Worm (Caenorhabditis elegans) whole organism, mixed stage, embryonic: Measurements from ENCODE around the gene vha-9.

ENCODE experiments used
- M03D4.4 ChIP-seq: sonication (generic microtip); optimal IDR thresholded peaks from 2 replicates; lab custom pipeline; 2017; ENCODE audit warnings: mild to moderate bottlenecking, missing genetic modification characterization, missing compliant biosample characterization
- blmp-1 ChIP-seq: fragments of 150-350 bp; optimal IDR thresholded peaks from 2 replicates; lab custom pipeline; 2014; ENCODE audit warnings: missing biosample characterization, missing genetic modification characterization
- ceh-39 ChIP-seq: fragments of 150-350 bp; optimal IDR thresholded peaks from 2 replicates; lab custom pipeline; 2014; ENCODE audit warnings: missing biosample characterization, missing genetic modification characterization
- ceh-83 ChIP-seq: fragments of 200-800 bp; sonication (Bioruptor generic); optimal IDR thresholded peaks from 2 replicates; lab custom pipeline; 2018; ENCODE audit warnings: mild to moderate bottlenecking, missing genetic modification characterization, missing compliant biosample characterization
- ces-1 ChIP-seq: fragments of 150-350 bp; optimal IDR thresholded peaks from 2 replicates; lab custom pipeline; 2014; ENCODE audit warnings: missing biosample characterization, missing genetic modification reagents, missing genetic modification characterization
- cnd-1 ChIP-seq: fragments of 200-800 bp; sonication (Bioruptor generic); optimal IDR thresholded peaks from 2 replicates; lab custom pipeline; 2018; ENCODE audit warnings: mild to moderate bottlenecking, missing genetic modification characterization, missing compliant biosample characterization
- drap-1 ChIP-seq: fragments of 200-800 bp; sonication (Bioruptor generic); optimal IDR thresholded peaks from 3 replicates; lab custom pipeline; 2018; ENCODE audit warnings: mild to moderate bottlenecking, missing genetic modification characterization, missing compliant biosample characterization
- flh-1 ChIP-seq: fragments of 200-800 bp; sonication (Bioruptor generic); optimal IDR thresholded peaks from 2 replicates; lab custom pipeline; 2018; ENCODE audit warnings: mild to moderate bottlenecking, missing genetic modification characterization, moderate library complexity, missing compliant biosample characterization
- ham-2 ChIP-seq: fragments of 200-800 bp; sonication (Bioruptor generic); optimal IDR thresholded peaks from 2 replicates; lab custom pipeline; 2018; ENCODE audit warnings: mild to moderate bottlenecking, missing genetic modification characterization, missing compliant biosample characterization
- hlh-1 ChIP-seq: fragments of 150-350 bp; optimal IDR thresholded peaks from 2 replicates; lab custom pipeline; 2014; ENCODE audit warnings: missing biosample characterization, missing genetic modification reagents, missing genetic modification characterization
- lin-32 ChIP-seq: fragments of 200-800 bp; sonication (Bioruptor generic); optimal IDR thresholded peaks from 2 replicates; lab custom pipeline; 2018; ENCODE audit warnings: mild to moderate bottlenecking, missing genetic modification characterization, missing compliant biosample characterization
- mep-1 ChIP-seq: fragments of 150-350 bp; optimal IDR thresholded peaks from 2 replicates; lab custom pipeline; 2017; ENCODE audit warnings: missing biosample characterization, missing genetic modification reagents, missing genetic modification characterization, inconsistent platforms
- mls-2 ChIP-seq: sonication (generic microtip); optimal IDR thresholded peaks from 2 replicates; lab custom pipeline; 2016; ENCODE audit warnings: mild to moderate bottlenecking, missing genetic modification characterization, moderate library complexity, missing compliant biosample characterization
- nhr-12 ChIP-seq: fragments of 150-350 bp; optimal IDR thresholded peaks from 2 replicates; lab custom pipeline; 2014; ENCODE audit warnings: missing biosample characterization, missing genetic modification characterization
- nhr-2 ChIP-seq: fragments of 150-350 bp; optimal IDR thresholded peaks from 2 replicates; lab custom pipeline; 2014; ENCODE audit warnings: missing biosample characterization, missing genetic modification characterization
- nhr-28 ChIP-seq: fragments of 150-350 bp; optimal IDR thresholded peaks from 2 replicates; lab custom pipeline; 2014; ENCODE audit warnings: missing biosample characterization, missing genetic modification characterization
- nhr-76 ChIP-seq: sonication (generic microtip); optimal IDR thresholded peaks from 2 replicates; lab custom pipeline; 2017; ENCODE audit warnings: missing biosample characterization, missing genetic modification characterization
- pha-4 ChIP-seq: fragments of 150-350 bp; optimal IDR thresholded peaks from 2 replicates; lab custom pipeline; 2018; ENCODE audit warnings: missing biosample characterization, missing genetic modification reagents, missing genetic modification characterization
- sem-2 ChIP-seq: fragments of 200-800 bp; sonication (Bioruptor generic); optimal IDR thresholded peaks from 2 replicates; lab custom pipeline; 2018; ENCODE audit warnings: mild to moderate bottlenecking, missing genetic modification characterization, missing compliant biosample characterization
- snpc-4 ChIP-seq: fragments of 150-350 bp; optimal IDR thresholded peaks from 2 replicates; lab custom pipeline; 2014; ENCODE audit warnings: missing biosample characterization, missing genetic modification characterization
- sptf-1 ChIP-seq: sonication (generic microtip); optimal IDR thresholded peaks from 2 replicates; lab custom pipeline; 2017; ENCODE audit warnings: mild to moderate bottlenecking, missing genetic modification characterization, moderate library complexity, missing compliant biosample characterization
- unc-120 ChIP-seq: sonication (generic microtip); optimal IDR thresholded peaks from 2 replicates; lab custom pipeline; 2017; ENCODE audit warnings: missing genetic modification characterization, missing compliant biosample characterization; ENCODE audit not compliant: poor library complexity, severe bottlenecking
- unc-39 ChIP-seq: fragments of 150-350 bp; optimal IDR thresholded peaks from 2 replicates; lab custom pipeline; 2014; ENCODE audit warnings: missing biosample characterization, missing genetic modification characterization
- ztf-11 ChIP-seq: fragments of 150-350 bp; optimal IDR thresholded peaks from 2 replicates; lab custom pipeline; 2014; ENCODE audit warnings: missing biosample characterization, missing genetic modification characterization

The vha-9 gene

DNA sequence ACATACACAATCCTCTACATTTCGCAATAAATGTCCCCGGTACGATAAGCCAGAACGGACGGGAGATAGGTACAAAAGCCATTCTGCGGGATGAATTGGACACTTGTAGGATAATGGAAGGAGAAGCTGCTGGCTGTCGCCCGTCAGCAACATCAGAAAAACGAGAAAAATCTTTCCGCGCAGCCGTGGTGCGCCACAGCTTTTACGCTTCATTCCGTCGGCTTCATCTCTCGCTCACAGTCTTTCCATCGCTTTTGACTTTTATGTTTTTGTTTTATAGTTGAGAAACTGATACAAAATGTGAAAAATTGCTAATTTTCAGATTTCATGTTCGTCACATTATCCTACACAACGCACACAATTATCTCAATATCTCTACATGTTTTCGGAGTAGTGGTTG is 42.6 kb upstream of the vha-9 start, which contains the start of gene C07E3.10:
C07E3.10 (plus strand) TSS at position 301 of the 400 bp plus-strand sequence.
- no peak for TF ChIP-seq ces-1 (GFP tag; lab: Kevin White, UChicago)
- no peak for TF ChIP-seq mls-2 (tag; lab: Kevin White, UChicago)
- TF ChIP-seq sem-2: no peak
- no peak for TF ChIP-seq nhr-76 (tag; lab: Kevin White, UChicago)
- TF ChIP-seq unc-39 (tag; lab: Kevin White, UChicago): no peak
- no peak for TF ChIP-seq nhr-12 (tag; lab: Kevin White, UChicago)

DNA sequence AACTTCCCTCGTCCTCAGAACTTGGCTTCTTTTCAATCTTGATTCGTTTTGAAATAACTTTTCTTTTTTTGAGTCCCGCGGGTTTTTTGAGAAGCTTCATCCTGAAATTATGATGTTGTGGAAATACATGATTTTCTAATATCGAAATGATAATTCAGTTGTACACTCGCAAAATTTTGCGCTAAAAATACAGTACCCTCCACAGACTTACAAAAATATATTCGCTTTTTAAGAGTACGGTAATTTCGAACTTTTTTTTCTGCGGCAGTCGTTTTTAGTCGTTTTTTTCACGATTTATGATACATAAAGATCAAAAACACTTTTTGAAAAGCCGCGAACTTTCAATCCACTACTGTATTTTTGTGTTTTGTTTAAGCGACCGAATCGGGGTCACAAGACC is 41.5 kb upstream of the vha-9 start, which contains the start of gene pro-2:
pro-2 (minus strand) TSS at position 101 of the 400 bp plus-strand sequence.
- TF ChIP-seq ceh-39 (no peak), drap-1 (GFP tag; lab: Kevin White, UChicago) (no peak), ham-2 (GFP tag; lab: Kevin White, UChicago) (no peak), sptf-1 (tag; lab: Kevin White, UChicago) (no peak), ceh-83 (GFP tag; lab: Kevin White, UChicago) (no peak), ztf-11 (tag; lab: Kevin White, UChicago) (no peak)

DNA sequence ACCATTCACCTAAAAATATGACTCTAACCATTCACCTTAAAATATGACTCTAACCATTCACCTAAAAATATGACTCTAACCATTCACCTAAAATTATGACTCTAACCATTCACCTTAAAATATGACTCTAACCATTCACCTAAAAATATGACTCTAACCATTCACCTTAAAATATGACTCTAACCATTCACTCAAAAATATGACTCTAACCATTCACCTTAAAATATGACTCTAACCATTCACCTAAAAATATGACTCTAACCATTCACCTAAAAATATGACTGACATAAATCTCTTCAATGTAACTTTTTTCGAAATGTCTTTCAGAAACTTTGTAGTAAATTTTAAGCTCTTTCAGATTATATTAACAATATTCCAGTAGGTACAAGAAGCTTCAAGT is 32.6 kb upstream of the vha-9 start:
- peak; percentile 58 for TF ChIP-seq sptf-1 (tag; lab: Kevin White, UChicago)

DNA sequence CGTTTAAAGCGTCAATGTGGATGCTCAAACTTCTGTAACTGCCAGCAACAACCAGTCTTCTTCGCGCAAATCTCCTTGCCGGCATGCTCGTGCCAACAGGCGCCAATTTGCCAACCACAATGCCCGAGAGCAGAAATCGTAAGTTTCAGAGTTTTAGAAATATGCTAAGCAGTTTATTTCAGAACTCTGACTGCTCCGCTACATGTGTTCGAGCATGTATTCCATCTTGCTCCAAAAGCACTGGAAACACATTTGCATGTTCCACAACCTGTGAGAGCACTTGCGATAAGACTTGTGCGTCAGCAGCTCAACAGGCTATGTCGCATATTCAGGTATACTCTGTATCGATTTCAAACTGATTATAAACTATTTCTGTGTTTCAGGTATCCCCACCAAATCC is 26.2 kb upstream of the vha-9 start:
- TF ChIP-seq ces-1 (GFP tag; lab: Kevin White, UChicago): no peak
- no peak for TF ChIP-seq nhr-76 (tag; lab: Kevin White, UChicago)

DNA sequence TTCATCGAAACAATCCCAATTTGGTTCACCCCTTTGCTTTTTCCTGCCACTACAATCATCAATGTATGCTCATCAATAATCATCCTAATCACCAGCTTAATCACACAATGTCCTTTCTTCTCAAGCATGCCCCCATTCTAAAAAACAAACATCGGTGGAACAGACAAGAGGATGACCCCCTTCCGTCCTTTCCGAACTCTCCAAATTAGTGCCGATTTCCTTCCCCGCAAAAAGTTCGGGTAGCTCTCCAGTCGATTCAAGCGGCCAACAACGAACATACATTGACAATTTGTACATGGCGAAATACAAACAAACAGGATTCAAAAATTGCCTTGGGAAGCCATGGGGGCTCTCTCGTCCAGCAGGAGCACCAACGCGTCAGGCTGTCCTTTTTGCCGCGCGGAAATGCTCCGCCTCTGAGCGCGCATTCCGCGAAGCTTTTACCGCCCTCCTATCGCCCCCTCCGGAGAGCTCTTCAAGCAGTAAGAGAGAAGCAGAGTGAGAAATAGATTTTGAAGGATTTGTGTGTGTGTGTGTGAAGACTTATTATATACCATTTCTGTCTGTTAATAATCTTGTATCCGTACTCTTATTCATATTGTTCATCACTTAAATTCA is 22.2 kb upstream of the vha-9 start, which contains the start of gene appg-1:
appg-1 (plus strand) TSS at position 427 of the 618 bp plus-strand sequence.
- TF ChIP-seq M03D4.4 (tag; lab: Kevin White, UChicago) (no peak), unc-120 (tag; lab: Kevin White, UChicago) (no peak), nhr-12 (tag; lab: Kevin White, UChicago) (no peak), nhr-28 (no peak), ceh-83 (GFP tag; lab: Kevin White, UChicago) (no peak), snpc-4 (no peak)

ce11 chrII:10321410-10321809 is 17.9 kb upstream of the vha-9 start, which contains the start of gene idpp-4:
idpp-4 (plus strand) TSS chrII:10321460.
- no peak for TF ChIP-seq unc-39 (tag; lab: Kevin White, UChicago)
- no peak for TF ChIP-seq ztf-11 (tag; lab: Kevin White, UChicago)
- TF ChIP-seq sem-2: no peak
- TF ChIP-seq drap-1 (GFP tag; lab: Kevin White, UChicago): no peak
- TF ChIP-seq pha-4: no peak
- no peak for TF ChIP-seq nhr-12 (tag; lab: Kevin White, UChicago)
- no peak for TF ChIP-seq ces-1 (GFP tag; lab: Kevin White, UChicago)
- TF ChIP-seq nhr-2 (tag; lab: Kevin White, UChicago): no peak
- TF ChIP-seq nhr-76 (tag; lab: Kevin White, UChicago): no peak
- TF ChIP-seq mep-1 (tag; lab: Kevin White, UChicago): no peak
- TF ChIP-seq flh-1: no peak
- TF ChIP-seq mls-2 (tag; lab: Kevin White, UChicago): no peak
- TF ChIP-seq snpc-4: no peak
- TF ChIP-seq ceh-83 (GFP tag; lab: Kevin White, UChicago): no peak
- no peak for TF ChIP-seq nhr-28
- TF ChIP-seq hlh-1 (tag; lab: Kevin White, UChicago): no peak

ce11 chrII:10317007-10317406 is 13.5 kb upstream of the vha-9 start, which contains the start of gene M02G9.4:
M02G9.4 (plus strand) TSS chrII:10317307.
- TF ChIP-seq ceh-83 (GFP tag; lab: Kevin White, UChicago) (no peak), mep-1 (tag; lab: Kevin White, UChicago) (no peak), M03D4.4 (tag; lab: Kevin White, UChicago) (no peak), blmp-1 (tag; lab: Kevin White, UChicago) (no peak), mls-2 (tag; lab: Kevin White, UChicago) (no peak), lin-32 (no peak), cnd-1 (no peak), pha-4 (no peak), flh-1 (no peak), drap-1 (GFP tag; lab: Kevin White, UChicago) (no peak), nhr-12 (tag; lab: Kevin White, UChicago) (no peak)
